Worm (Caenorhabditis elegans) whole organism, early embryonic: ENCODE data around the gene ldh-1.

ENCODE experiments used
- B0310.2 ChIP-seq: sonication (generic microtip); optimal IDR thresholded peaks from 2 replicates; lab custom pipeline; 2016; ENCODE audit warnings: mild to moderate bottlenecking, missing genetic modification characterization, missing compliant biosample characterization
- F13C5.2 ChIP-seq: sonication (generic microtip); optimal IDR thresholded peaks from 2 replicates; lab custom pipeline; 2017; ENCODE audit warnings: mild to moderate bottlenecking, missing genetic modification characterization, inconsistent platforms, missing compliant biosample characterization
- aly-1 ChIP-seq: sonication (generic microtip); optimal IDR thresholded peaks from 2 replicates; lab custom pipeline; 2016; ENCODE audit warnings: missing genetic modification characterization, missing compliant biosample characterization
- ama-1 ChIP-seq: fragments of 150-350 bp; optimal IDR thresholded peaks from 2 replicates; lab custom pipeline; 2014
- ceh-13 ChIP-seq: fragments of 200-800 bp; sonication (Bioruptor generic); optimal IDR thresholded peaks from 2 replicates; lab custom pipeline; 2018; ENCODE audit warnings: mild to moderate bottlenecking, missing genetic modification characterization, missing compliant biosample characterization
- ceh-36 ChIP-seq: sonication (generic microtip); optimal IDR thresholded peaks from 2 replicates; lab custom pipeline; 2016; ENCODE audit warnings: missing genetic modification characterization, inconsistent platforms, missing compliant biosample characterization
- ets-7 ChIP-seq: sonication (generic microtip); optimal IDR thresholded peaks from 2 replicates; lab custom pipeline; 2016; ENCODE audit warnings: missing genotype, missing genetic modification characterization, missing compliant biosample characterization
- flt-1 ChIP-seq: fragments of 200-800 bp; sonication (Bioruptor generic); IDR thresholded peaks from 2 replicates; pipeline ENCODE4 v1.3.6; 2022; ENCODE audit warnings: missing genetic modification characterization, missing compliant biosample characterization
- hmbx-1 ChIP-seq: sonication (generic microtip); optimal IDR thresholded peaks from 2 replicates; lab custom pipeline; 2016; ENCODE audit warnings: mild to moderate bottlenecking, missing genetic modification characterization, missing compliant biosample characterization
- hmg-4 ChIP-seq: fragments of 200-800 bp; sonication (Bioruptor generic); optimal IDR thresholded peaks from 2 replicates; lab custom pipeline; 2018; ENCODE audit warnings: mild to moderate bottlenecking, missing genetic modification characterization, missing compliant biosample characterization
- hnd-1 ChIP-seq: sonication (generic microtip); optimal IDR thresholded peaks from 2 replicates; lab custom pipeline; 2016; ENCODE audit warnings: missing genetic modification characterization, missing compliant biosample characterization
- pes-1 ChIP-seq: fragments of 200-800 bp; sonication (Bioruptor generic); IDR thresholded peaks from 2 replicates; pipeline ENCODE4 v1.3.6; 2022; ENCODE audit warnings: missing genetic modification reagents, missing genetic modification characterization, missing compliant biosample characterization
- scrt-1 ChIP-seq: fragments of 200-800 bp; sonication (Bioruptor generic); IDR thresholded peaks from 2 replicates; pipeline ENCODE4 v1.3.6; 2022; ENCODE audit warnings: missing genetic modification characterization, missing compliant biosample characterization
- sea-1 ChIP-seq: fragments of 200-800 bp; sonication (Bioruptor generic); conservative IDR thresholded peaks from 2 replicates; pipeline ENCODE4 v1.3.6; 2022; ENCODE audit warnings: missing genetic modification characterization, missing compliant biosample characterization
- tbx-11 ChIP-seq: fragments of 200-800 bp; sonication (Bioruptor generic); IDR thresholded peaks from 2 replicates; pipeline ENCODE4 v1.3.6; 2022; ENCODE audit warnings: missing genetic modification characterization, missing compliant biosample characterization
- tbx-37 ChIP-seq: fragments of 200-800 bp; sonication (Bioruptor generic); conservative IDR thresholded peaks from 2 replicates; pipeline ENCODE4 v1.3.6; 2022; ENCODE audit warnings: missing genetic modification reagents, missing genetic modification characterization, missing compliant biosample characterization
- tra-4 ChIP-seq: sonication (generic microtip); optimal IDR thresholded peaks from 2 replicates; lab custom pipeline; 2017; ENCODE audit warnings: missing genetic modification characterization, missing compliant biosample characterization

Gene ldh-1

ce11 chrII:11700635-11701034, 23.4 kb upstream of the ldh-1 start:
- TF ChIP-seq tbx-37 (GFP tag; lab: Robert Waterston, UW) = no peak
- no peak for TF ChIP-seq hnd-1 (tag; lab: Kevin White, UChicago)
- no peak for TF ChIP-seq B0310.2 (tag; lab: Kevin White, UChicago)
- TF ChIP-seq ama-1 (lab: Kevin White, UChicago) = no peak
- TF ChIP-seq hmbx-1 (tag; lab: Kevin White, UChicago) = no peak
- TF ChIP-seq pes-1 (GFP tag; lab: Robert Waterston, UW) = no peak
- TF ChIP-seq flt-1 = no peak
- TF ChIP-seq sea-1 (GFP tag; lab: Robert Waterston, UW) = no peak
- no peak for TF ChIP-seq scrt-1 (GFP tag; lab: Robert Waterston, UW)

- no peak for TF ChIP-seq ceh-13 (GFP tag; lab: Kevin White, UChicago)
Measured at ce11 chrII:11705787-11706186, 18.2 kb upstream of the ldh-1 start, which contains the start of gene VF13D12L.3. Gene VF13D12L.3 (plus strand): TSS chrII:11706009.

DNA sequence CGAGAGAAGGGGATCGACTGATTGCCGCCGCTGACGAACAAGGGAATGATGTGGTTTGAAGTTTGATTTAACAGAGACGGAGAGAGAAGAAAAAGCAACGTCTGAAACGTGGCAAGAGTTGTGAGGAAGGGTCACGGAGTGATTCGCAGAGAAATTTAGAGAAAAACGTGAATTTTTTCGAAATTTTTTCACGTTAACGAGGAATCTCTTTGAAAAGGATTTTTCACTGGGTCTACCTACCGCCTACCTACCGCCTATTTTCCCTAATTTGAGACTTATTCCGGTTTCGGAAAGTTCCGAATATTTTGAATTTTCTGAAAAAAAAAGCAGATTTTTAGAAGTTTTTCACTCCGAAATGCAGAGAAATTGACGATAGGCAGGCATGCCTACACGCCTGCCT, 14.5 kb upstream of the ldh-1 start, which contains the start of gene fcmt-1:
Gene fcmt-1 (minus strand): TSS at position 101 of the 400 bp plus-strand sequence.
- TF ChIP-seq ets-7 (tag; lab: Kevin White, UChicago) = no peak
- no peak for TF ChIP-seq ama-1 (lab: Kevin White, UChicago)
- no peak for TF ChIP-seq flt-1
- TF ChIP-seq aly-1 (tag; lab: Kevin White, UChicago) = no peak
- no peak for TF ChIP-seq tra-4 (tag; lab: Kevin White, UChicago)
- TF ChIP-seq hmg-4 (GFP tag; lab: Kevin White, UChicago) = no peak
- TF ChIP-seq ceh-36 (tag; lab: Kevin White, UChicago) = no peak
- TF ChIP-seq sea-1 (GFP tag; lab: Robert Waterston, UW) = no peak
- TF ChIP-seq hmbx-1 (tag; lab: Kevin White, UChicago) = no peak
- TF ChIP-seq F13C5.2 (tag; lab: Kevin White, UChicago) = no peak
- no peak for TF ChIP-seq scrt-1 (GFP tag; lab: Robert Waterston, UW)

ce11 chrII:11710771-11711170, 13.2 kb upstream of the ldh-1 start:
- TF ChIP-seq hnd-1 (tag; lab: Kevin White, UChicago) (no peak), sea-1 (GFP tag; lab: Robert Waterston, UW) (no peak), tra-4 (tag; lab: Kevin White, UChicago) (no peak), scrt-1 (GFP tag; lab: Robert Waterston, UW) (no peak), tbx-37 (GFP tag; lab: Robert Waterston, UW) (no peak), tbx-11 (no peak), ceh-13 (GFP tag; lab: Kevin White, UChicago) (no peak), hmbx-1 (tag; lab: Kevin White, UChicago) (no peak), hmg-4 (GFP tag; lab: Kevin White, UChicago) (no peak), ama-1 (lab: Kevin White, UChicago) (no peak), B0310.2 (tag; lab: Kevin White, UChicago) (no peak)

- no peak for TF ChIP-seq hnd-1 (tag; lab: Kevin White, UChicago)
- no peak for TF ChIP-seq tbx-11
- TF ChIP-seq ets-7 (tag; lab: Kevin White, UChicago) = no peak
- TF ChIP-seq tbx-37 (GFP tag; lab: Robert Waterston, UW) = no peak
- no peak for TF ChIP-seq flt-1
- no peak for TF ChIP-seq ceh-36 (tag; lab: Kevin White, UChicago)
- TF ChIP-seq B0310.2 (tag; lab: Kevin White, UChicago) = no peak
- no peak for TF ChIP-seq hmg-4 (GFP tag; lab: Kevin White, UChicago)
- no peak for TF ChIP-seq pes-1 (GFP tag; lab: Robert Waterston, UW)
- TF ChIP-seq ama-1 (lab: Kevin White, UChicago) = no peak
- TF ChIP-seq tra-4 (tag; lab: Kevin White, UChicago) = no peak
- no peak for TF ChIP-seq F13C5.2 (tag; lab: Kevin White, UChicago)
- TF ChIP-seq sea-1 (GFP tag; lab: Robert Waterston, UW) = no peak
- no peak for TF ChIP-seq scrt-1 (GFP tag; lab: Robert Waterston, UW)
- TF ChIP-seq hmbx-1 (tag; lab: Kevin White, UChicago) = no peak
- TF ChIP-seq aly-1 (tag; lab: Kevin White, UChicago) = no peak
- no peak for TF ChIP-seq ceh-13 (GFP tag; lab: Kevin White, UChicago)
Measured at ce11 chrII:11713569-11713968, 10.4 kb upstream of the ldh-1 start, which contains the start of gene F13D12.10. Gene F13D12.10 (plus strand): TSS chrII:11713799.

DNA sequence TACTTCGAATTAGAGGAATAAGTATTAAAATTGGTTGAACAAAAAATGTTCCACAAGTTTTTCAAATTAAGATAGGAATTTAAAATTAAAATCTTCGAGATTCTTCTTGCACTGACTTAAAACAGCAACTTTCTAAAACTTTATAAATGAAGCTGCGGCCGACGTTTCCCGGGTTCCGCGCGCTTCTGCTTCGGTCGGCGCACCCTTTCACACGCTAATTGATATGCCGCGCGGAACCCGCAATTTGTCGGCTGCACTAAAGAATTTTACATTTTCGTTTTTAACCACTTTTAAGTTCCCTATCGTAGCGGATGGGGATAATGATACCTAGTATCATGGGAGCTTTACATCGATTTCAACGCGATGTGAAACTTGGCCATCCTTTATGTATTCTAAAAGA, 9.3 kb upstream of the ldh-1 start:
- TF ChIP-seq ceh-13 (GFP tag; lab: Kevin White, UChicago) (no peak), hmbx-1 (tag; lab: Kevin White, UChicago) (no peak), hmg-4 (GFP tag; lab: Kevin White, UChicago) (no peak), scrt-1 (GFP tag; lab: Robert Waterston, UW) (no peak), flt-1 (no peak), F13C5.2 (tag; lab: Kevin White, UChicago) (no peak), B0310.2 (tag; lab: Kevin White, UChicago) (no peak)

- TF ChIP-seq aly-1 (tag; lab: Kevin White, UChicago) (no peak), ets-7 (tag; lab: Kevin White, UChicago) (no peak), ama-1 (lab: Kevin White, UChicago) (no peak), F13C5.2 (tag; lab: Kevin White, UChicago) (no peak), tra-4 (tag; lab: Kevin White, UChicago) (no peak), hmbx-1 (tag; lab: Kevin White, UChicago) (no peak), flt-1 (no peak)
Measured at ce11 chrII:11719533-11719932, 4.5 kb upstream of the ldh-1 start.

ce11 chrII:11720102-11720501, 3.9 kb upstream of the ldh-1 start, which contains the start of gene F13D12.3:
Gene F13D12.3 (plus strand): TSS chrII:11720402.
- TF ChIP-seq ama-1 (lab: Kevin White, UChicago) (no peak), tbx-37 (GFP tag; lab: Robert Waterston, UW) (no peak), aly-1 (tag; lab: Kevin White, UChicago) (no peak), hmbx-1 (tag; lab: Kevin White, UChicago) (no peak)
